Fruit fly (Drosophila melanogaster) whole organism, embryonic: ENCODE measurements around the gene scrt.

Experiments
- Ada2b ChIP-seq: fragments of 200-800 bp; sonication (Bioruptor generic); IDR thresholded peaks from 2 replicates; pipeline ENCODE4 v1.3.6; 2022; ENCODE audit warnings: missing biosample characterization, missing genetic modification characterization
- Aef1 ChIP-seq: fragments of 200-800 bp; sonication (Bioruptor generic); IDR thresholded peaks from 3 replicates; pipeline ENCODE4 v1.3.6; 2022; ENCODE audit warnings: missing biosample characterization, missing genetic modification characterization
- CG10209 ChIP-seq: fragments of 200-800 bp; sonication (Bioruptor generic); optimal IDR thresholded peaks from 3 replicates; lab custom pipeline; 2017; ENCODE audit warnings: missing biosample characterization, mild to moderate bottlenecking, missing genetic modification characterization, missing genetic modification reagents
- CG10321 ChIP-seq: fragments of 200-800 bp; sonication (Bioruptor generic); IDR thresholded peaks from 2 replicates; pipeline ENCODE4 v1.3.6; 2022; ENCODE audit warnings: missing biosample characterization, missing genetic modification characterization
- CG10565 ChIP-seq: fragments of 200-800 bp; sonication (Bioruptor generic); optimal IDR thresholded peaks from 3 replicates; lab custom pipeline; 2016; ENCODE audit warnings: missing biosample characterization, mild to moderate bottlenecking, missing genetic modification characterization
- CG10654 ChIP-seq: fragments of 200-800 bp; sonication (Bioruptor generic); optimal IDR thresholded peaks from 2 replicates; lab custom pipeline; 2016; ENCODE audit warnings: missing biosample characterization, missing genetic modification characterization
- CG10959 ChIP-seq: fragments of 200-800 bp; sonication (Bioruptor generic); IDR thresholded peaks from 2 replicates; pipeline ENCODE4 v1.3.6; 2022; ENCODE audit warnings: missing biosample characterization, missing genetic modification characterization
- CG12219 ChIP-seq: fragments of 200-800 bp; sonication (Bioruptor generic); optimal IDR thresholded peaks from 3 replicates; lab custom pipeline; 2018; ENCODE audit warnings: missing biosample characterization, mild to moderate bottlenecking, missing genetic modification characterization
- CG14050 ChIP-seq: fragments of 200-800 bp; sonication (Bioruptor generic); IDR thresholded peaks from 3 replicates; pipeline ENCODE4 v1.3.6; 2022; ENCODE audit warnings: missing biosample characterization, missing genetic modification characterization
- CG15514 ChIP-seq: fragments of 200-800 bp; sonication (Bioruptor generic); optimal IDR thresholded peaks from 3 replicates; lab custom pipeline; 2017; ENCODE audit warnings: missing biosample characterization, missing genetic modification characterization, mild to moderate bottlenecking, moderate library complexity, missing genetic modification reagents
- CG1647 ChIP-seq: fragments of 200-800 bp; sonication (Bioruptor generic); optimal IDR thresholded peaks from 3 replicates; lab custom pipeline; 2016; ENCODE audit warnings: missing biosample characterization, missing genetic modification characterization
- CG16863 ChIP-seq: fragments of 200-800 bp; sonication (Bioruptor generic); optimal IDR thresholded peaks from 3 replicates; lab custom pipeline; 2016; ENCODE audit warnings: missing biosample characterization, missing genetic modification characterization
- CG17612 ChIP-seq: fragments of 200-800 bp; sonication (Bioruptor generic); IDR thresholded peaks from 2 replicates; pipeline ENCODE4 v1.3.6; 2022; ENCODE audit warnings: missing biosample characterization, missing genetic modification characterization
- CG18619 ChIP-seq: fragments of 200-800 bp; sonication (Bioruptor generic); optimal IDR thresholded peaks from 3 replicates; lab custom pipeline; 2017; ENCODE audit warnings: missing biosample characterization, mild to moderate bottlenecking, missing genetic modification characterization
- CG2202 ChIP-seq: fragments of 200-800 bp; sonication (Bioruptor generic); optimal IDR thresholded peaks from 2 replicates; lab custom pipeline; 2018; ENCODE audit warnings: missing biosample characterization, mild to moderate bottlenecking, missing genetic modification characterization
- CG30431 ChIP-seq: fragments of 200-800 bp; sonication (Bioruptor generic); optimal IDR thresholded peaks from 2 replicates; lab custom pipeline; 2017; ENCODE audit warnings: missing biosample characterization, missing genetic modification characterization
- CG34376 ChIP-seq: fragments of 200-800 bp; sonication (Bioruptor generic); optimal IDR thresholded peaks from 2 replicates; lab custom pipeline; 2018; ENCODE audit warnings: missing biosample characterization, mild to moderate bottlenecking, missing genetic modification characterization
- CG4328 ChIP-seq: fragments of 200-800 bp; sonication (Bioruptor generic); optimal IDR thresholded peaks from 3 replicates; lab custom pipeline; 2017; ENCODE audit warnings: missing biosample characterization, missing genetic modification reagents, missing genetic modification characterization
- CG7839 ChIP-seq: fragments of 200-800 bp; sonication (Bioruptor generic); optimal IDR thresholded peaks from 3 replicates; lab custom pipeline; 2018; ENCODE audit warnings: missing biosample characterization, mild to moderate bottlenecking, missing genetic modification characterization, moderate library complexity
- CG7987 ChIP-seq: fragments of 200-800 bp; sonication (Bioruptor generic); optimal IDR thresholded peaks from 2 replicates; lab custom pipeline; 2018; ENCODE audit warnings: missing biosample characterization, mild to moderate bottlenecking, missing genetic modification characterization, moderate library complexity
- CHES-1-like ChIP-seq: fragments of 200-800 bp; sonication (Bioruptor generic); optimal IDR thresholded peaks from 2 replicates; lab custom pipeline; 2016; ENCODE audit warnings: missing biosample characterization, missing genetic modification characterization
- CTCF ChIP-seq: fragments of 200-800 bp; sonication (Bioruptor generic); optimal IDR thresholded peaks from 2 replicates; lab custom pipeline; 2017; ENCODE audit warnings: missing biosample characterization, mild to moderate bottlenecking, missing genetic modification characterization, moderate library complexity
- Dp ChIP-seq: fragments of 200-800 bp; sonication (Bioruptor generic); optimal IDR thresholded peaks from 2 replicates; lab custom pipeline; 2018; ENCODE audit warnings: missing biosample characterization, mild to moderate bottlenecking, missing genetic modification characterization, moderate library complexity
- Elba2 ChIP-seq: fragments of 200-800 bp; sonication (Bioruptor generic); optimal IDR thresholded peaks from 3 replicates; lab custom pipeline; 2016; ENCODE audit warnings: missing biosample characterization, missing genetic modification characterization
- HHEX ChIP-seq: fragments of 200-800 bp; sonication (Bioruptor generic); optimal IDR thresholded peaks from 3 replicates; lab custom pipeline; 2017; ENCODE audit warnings: missing biosample characterization, mild to moderate bottlenecking, missing genetic modification characterization, missing genetic modification reagents
- Hand ChIP-seq: fragments of 200-800 bp; sonication (Bioruptor generic); optimal IDR thresholded peaks from 2 replicates; lab custom pipeline; 2017; ENCODE audit warnings: mild to moderate bottlenecking, missing biosample characterization, missing genetic modification reagents, missing genetic modification characterization
- Hr3 ChIP-seq: fragments of 200-800 bp; sonication (Bioruptor generic); optimal IDR thresholded peaks from 3 replicates; lab custom pipeline; 2016; ENCODE audit warnings: missing biosample characterization, missing genetic modification characterization
- PHDP ChIP-seq: fragments of 200-800 bp; sonication (Bioruptor generic); optimal IDR thresholded peaks from 3 replicates; lab custom pipeline; 2018; ENCODE audit warnings: missing biosample characterization, mild to moderate bottlenecking, missing genetic modification characterization, moderate library complexity
- Spps ChIP-seq: fragments of 200-800 bp; sonication (Bioruptor generic); optimal IDR thresholded peaks from 2 replicates; lab custom pipeline; 2018; ENCODE audit warnings: missing biosample characterization, mild to moderate bottlenecking, missing genetic modification characterization
- Trl ChIP-seq, 3 experiments: fragments of >200 bp in 2 of 3; fragments of 200-800 bp in 1 of 3; sonication (Bioruptor generic) in 1 of 3; optimal IDR thresholded peaks; 2 replicates in 1 of 3; 3 replicates in 2 of 3; lab custom pipeline; 2016 to 2017; ENCODE audit warnings: missing biosample characterization in 1 of 3, missing genetic modification characterization in 1 of 3
- ase ChIP-seq: fragments of 200-800 bp; sonication (Bioruptor generic); IDR thresholded peaks from 3 replicates; pipeline ENCODE4 v1.3.6; 2022; ENCODE audit warnings: missing biosample characterization, missing genetic modification characterization
- cad ChIP-seq: fragments of >200 bp; optimal IDR thresholded peaks from 2 replicates; lab custom pipeline; 2017; ENCODE audit warnings: missing biosample characterization, missing genetic modification characterization
- dan ChIP-seq: fragments of 200-800 bp; sonication (Bioruptor generic); IDR thresholded peaks from 2 replicates; pipeline ENCODE4 v1.3.6; 2022; ENCODE audit warnings: missing biosample characterization, missing genetic modification characterization
- danr ChIP-seq: fragments of 200-800 bp; sonication (Bioruptor generic); IDR thresholded peaks from 2 replicates; pipeline ENCODE4 v1.3.6; 2022; ENCODE audit warnings: missing biosample characterization, missing genetic modification characterization
- dm ChIP-seq: fragments of 200-800 bp; sonication (Bioruptor generic); optimal IDR thresholded peaks from 3 replicates; lab custom pipeline; 2016; ENCODE audit warnings: missing biosample characterization, missing genetic modification characterization
- gsb ChIP-seq: fragments of 200-800 bp; sonication (Bioruptor generic); IDR thresholded peaks from 2 replicates; pipeline ENCODE4 v1.3.6; 2022; ENCODE audit warnings: missing biosample characterization, missing genetic modification characterization
- ind ChIP-seq: fragments of 200-800 bp; sonication (Bioruptor generic); optimal IDR thresholded peaks from 3 replicates; lab custom pipeline; 2016; ENCODE audit warnings: missing biosample characterization, missing genetic modification characterization
- lbe ChIP-seq: fragments of 200-800 bp; sonication (Bioruptor generic); optimal IDR thresholded peaks from 2 replicates; lab custom pipeline; 2016; ENCODE audit warnings: missing biosample characterization, mild to moderate bottlenecking, missing genetic modification characterization
- lilli ChIP-seq: fragments of 200-800 bp; sonication (Bioruptor generic); optimal IDR thresholded peaks from 3 replicates; lab custom pipeline; 2016; ENCODE audit warnings: missing biosample characterization, missing genetic modification characterization
- nerfin-2 ChIP-seq: fragments of 200-800 bp; sonication (Bioruptor generic); IDR thresholded peaks from 2 replicates; pipeline ENCODE4 v1.3.6; 2022; ENCODE audit warnings: missing biosample characterization, missing genetic modification characterization; ENCODE audit not compliant: partially characterized antibody
- nmo ChIP-seq: fragments of 200-800 bp; sonication (Bioruptor generic); optimal IDR thresholded peaks from 2 replicates; lab custom pipeline; 2018; ENCODE audit warnings: missing biosample characterization, mild to moderate bottlenecking, missing genetic modification characterization, moderate library complexity
- ranshi ChIP-seq: fragments of 200-800 bp; sonication (Bioruptor generic); IDR thresholded peaks from 2 replicates; pipeline ENCODE4 v1.3.6; 2022; ENCODE audit warnings: missing biosample characterization, missing genetic modification characterization
- row ChIP-seq: fragments of 200-800 bp; sonication (Bioruptor generic); IDR thresholded peaks from 3 replicates; pipeline ENCODE4 v1.3.6; 2022; ENCODE audit warnings: missing biosample characterization, missing genetic modification characterization
- sc ChIP-seq, 3 experiments: fragments of >200 bp in 2 of 3; fragments of 200-800 bp in 1 of 3; sonication (Bioruptor generic) in 1 of 3; optimal IDR thresholded peaks; 2 replicates in 2 of 3; 3 replicates in 1 of 3; lab custom pipeline; 2017; ENCODE audit warnings: mild to moderate bottlenecking in 1 of 3, missing biosample characterization in 1 of 3, missing genetic modification characterization in 1 of 3, missing genetic modification reagents in 1 of 3
- ssp ChIP-seq: fragments of 200-800 bp; sonication (Bioruptor generic); IDR thresholded peaks from 2 replicates; pipeline ENCODE4 v1.3.6; 2022; ENCODE audit warnings: missing biosample characterization, missing genetic modification characterization
- stc ChIP-seq: fragments of 200-800 bp; sonication (Bioruptor generic); IDR thresholded peaks from 2 replicates; pipeline ENCODE4 v1.3.6; 2022; ENCODE audit warnings: missing biosample characterization, missing genetic modification characterization
- stwl ChIP-seq: fragments of 200-800 bp; sonication (Bioruptor generic); optimal IDR thresholded peaks from 3 replicates; lab custom pipeline; 2018; ENCODE audit warnings: missing biosample characterization, mild to moderate bottlenecking, missing genetic modification characterization, moderate library complexity
- tll ChIP-seq, 2 experiments: fragments of 200-800 bp in 1 of 2; fragments of >200 bp in 1 of 2; sonication (Bioruptor generic) in 1 of 2; optimal IDR thresholded peaks; 2 replicates each; lab custom pipeline; 2017 to 2019; ENCODE audit warnings: missing biosample characterization in 2 of 2, missing genetic modification characterization in 2 of 2, mild to moderate bottlenecking in 1 of 2, moderate library complexity in 1 of 2
- zen ChIP-seq: fragments of 200-800 bp; sonication (Bioruptor generic); optimal IDR thresholded peaks from 3 replicates; lab custom pipeline; 2018; ENCODE audit warnings: missing biosample characterization, mild to moderate bottlenecking, missing genetic modification characterization, moderate library complexity

Gene scrt

DNA sequence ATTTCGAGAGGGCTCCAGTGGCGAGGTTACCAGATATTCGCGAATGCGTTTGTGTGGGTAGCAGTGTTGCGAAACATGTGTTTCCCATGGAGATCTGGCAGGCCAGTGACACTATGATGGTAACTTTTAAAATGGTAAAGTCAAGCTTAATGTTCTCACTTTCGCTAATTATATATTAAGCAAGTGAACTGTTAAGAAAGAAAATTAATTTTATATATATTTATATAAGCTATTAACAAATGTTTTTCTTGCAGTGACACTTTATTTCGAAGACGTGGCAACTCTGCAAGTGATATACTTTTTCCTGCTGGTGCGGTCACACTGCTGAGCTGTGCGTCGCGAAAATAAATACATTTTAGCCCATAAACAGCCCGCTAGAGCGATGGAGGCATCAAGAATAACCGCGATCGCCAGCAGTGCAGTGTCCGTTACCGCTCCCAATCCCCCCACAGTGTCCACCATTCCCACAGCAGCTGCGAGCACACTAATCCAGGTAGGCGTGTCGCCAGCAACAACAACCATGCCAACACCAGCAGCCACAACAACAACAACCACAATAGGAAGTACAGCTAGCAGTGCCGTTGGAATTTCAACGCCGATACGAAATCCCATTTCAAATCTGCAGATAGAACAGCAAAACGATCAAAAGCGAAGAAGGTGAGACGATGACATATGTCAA is 56.7 kb downstream of the scrt start, which contains the start of the genes CG11593 and Rcd5 (continued):
- TF ChIP-seq CG10209 (GFP tag; lab: Kevin White, UChicago) (peak; percentile 65), ind (GFP tag; lab: Kevin White, UChicago) (peak; percentile 72), zen (tag; lab: Kevin White, UChicago) (peak; percentile 52), CG1647 (GFP tag; lab: Kevin White, UChicago) (peak; percentile 20), CG12219 (GFP tag; lab: Kevin White, UChicago) (no peak), CG4328 (GFP tag; lab: Kevin White, UChicago) (peak; percentile 42), cad (GFP tag; lab: Kevin White, UChicago) (no peak), sc (optimal IDR thresholded peaks at IDR 0.05; lab: Kevin White, UChicago) (no peak), sc (GFP tag; optimal IDR thresholded peaks at IDR 0.05; lab: Kevin White, UChicago) (peak; percentile 31), Dp (GFP tag; lab: Kevin White, UChicago) (peak; percentile 39), lilli (GFP tag; lab: Kevin White, UChicago) (no peak), CG2202 (tag; lab: Kevin White, UChicago) (peak; percentile 31), Ada2b (GFP tag; lab: Robert Waterston, UW) (peak; percentile 73), CG18619 (GFP tag; lab: Kevin White, UChicago) (peak; percentile 64), dm (peak; percentile 38), CTCF (GFP tag; lab: Kevin White, UChicago) (peak; percentile 50), nerfin-2 (GFP tag; lab: Robert Waterston, UW) (no peak), CG14050 (GFP tag; lab: Robert Waterston, UW) (peak; percentile 62; the same call in 1 of the 3 replicates), CG10654 (GFP tag; lab: Kevin White, UChicago) (peak; percentile 65), lbe (GFP tag; lab: Kevin White, UChicago) (no peak), nmo (GFP tag; lab: Kevin White, UChicago) (peak; percentile 89), CG10321 (GFP tag; lab: Robert Waterston, UW) (peak; percentile 52; the same call in 1 of the 2 replicates), ssp (GFP tag; lab: Robert Waterston, UW) (peak; percentile 80), CG7987 (GFP tag; lab: Kevin White, UChicago) (peak; percentile 13), danr (GFP tag; lab: Robert Waterston, UW) (peak; percentile 83), CG7839 (tag; lab: Kevin White, UChicago) (no peak), ranshi (GFP tag; lab: Robert Waterston, UW) (peak; percentile 82; the same call in 1 of the 2 replicates), CG15514 (GFP tag; lab: Kevin White, UChicago) (peak; percentile 70), HHEX (peak; percentile 18), tll (GFP tag; optimal IDR thresholded peaks at IDR 0.05; lab: Kevin White, UChicago) (peak in 1 of 2 experiments; percentile 11), CG16863 (GFP tag; lab: Kevin White, UChicago) (peak; percentile 9), CG10565 (no peak), CG17612 (GFP tag; lab: Robert Waterston, UW) (no peak), stwl (tag; lab: Kevin White, UChicago) (peak; percentile 79), gsb (GFP tag; lab: Robert Waterston, UW) (peak; percentile 42; the same call in 1 of the 2 replicates), Aef1 (GFP tag; lab: Robert Waterston, UW) (peak; percentile 90), row (peak; percentile 94), Hand (GFP tag; lab: Kevin White, UChicago) (no peak), ase (GFP tag; lab: Robert Waterston, UW) (peak; percentile 66), Hr3 (GFP tag; lab: Kevin White, UChicago) (peak; percentile 83), CG10959 (GFP tag; lab: Robert Waterston, UW) (no peak), stc (GFP tag; lab: Robert Waterston, UW) (peak; percentile 67; the same call in 1 of the 2 replicates), CG34376 (GFP tag; lab: Kevin White, UChicago) (peak; percentile 8), dan (GFP tag; lab: Robert Waterston, UW) (peak; percentile 34; the same call in 1 of the 2 replicates), PHDP (no peak), CHES-1-like (GFP tag; lab: Kevin White, UChicago) (peak; percentile 9), Spps (tag; lab: Kevin White, UChicago) (peak; percentile 41), Elba2 (peak; percentile 41), Trl (optimal IDR thresholded peaks at IDR 0.05; lab: Kevin White, UChicago) (no peak), Trl (GFP tag; optimal IDR thresholded peaks at IDR 0.05; lab: Kevin White, UChicago) (peak; percentile 22), CG30431 (GFP tag; lab: Kevin White, UChicago) (peak; percentile 66)
